Fruit fly (Drosophila melanogaster): ENCODE results near the gene Hsp68.
A peak's percentile ranks its signal among the peaks of the same experiment; 100 is the strongest.

Hsp68 gene

dm6 chr3R:24050690-24051440 is 6.2 kb downstream of the Hsp68 start, which contains the start of the genes Atg6 and Pisd (continued):
- TF ChIP-seq ftz-f1 (GFP tag; optimal IDR thresholded peaks at IDR 0.05) (peak; percentile 92), CG9437 (GFP tag; optimal IDR thresholded peaks at IDR 0.05) (peak; percentile 1), CG9876 (GFP tag; optimal IDR thresholded peaks at IDR 0.05) (no peak), fu2 (GFP tag; optimal IDR thresholded peaks at IDR 0.05) (no peak), HmgZ (tag; optimal IDR thresholded peaks at IDR 0.05) (peak; percentile 62), vfl (GFP tag; optimal IDR thresholded peaks at IDR 0.05) (peak; percentile 15), HLH3B (GFP tag; IDR thresholded peaks at IDR 0.05) (0 out of 2 replicates have a peak, but pooled peaks have one; percentile 24), Neu2 (GFP tag; optimal IDR thresholded peaks at IDR 0.05; ENCODE audit: borderline replicate concordance) (peak; percentile 54), lmd (GFP tag; IDR thresholded peaks at IDR 0.05) (peak; percentile 15; the same call in 1 of the 2 replicates), Pdp1 (GFP tag; optimal IDR thresholded peaks at IDR 0.05) (peak in 1 of 2 experiments; percentile 59), chinmo (GFP tag; IDR thresholded peaks at IDR 0.05; ENCODE audit: partially characterized antibody) (peak; percentile 77; the same call in 2 of the 4 replicates), CG4730 (GFP tag; IDR thresholded peaks at IDR 0.05) (no peak), BEAF-32 (GFP tag; optimal IDR thresholded peaks at IDR 0.05) (peak; percentile 44), CG32767 (GFP tag; IDR thresholded peaks at IDR 0.05) (no peak), grau (tag; optimal IDR thresholded peaks at IDR 0.05) (peak; percentile 48), Med (GFP tag) (peak; percentile 89), eyg (GFP tag; optimal IDR thresholded peaks at IDR 0.05) (peak; percentile 16), CG1792 (GFP tag; optimal IDR thresholded peaks at IDR 0.05) (no peak), CG13296 (GFP tag; optimal IDR thresholded peaks at IDR 0.05) (peak; percentile 37), CG5180 (GFP tag; optimal IDR thresholded peaks at IDR 0.05) (no peak), pum (GFP tag; optimal IDR thresholded peaks at IDR 0.05) (no peak), CG2678 (tag; optimal IDR thresholded peaks at IDR 0.05) (peak; percentile 37), CTCF (GFP tag; optimal IDR thresholded peaks at IDR 0.05) (peak; percentile 66), CG4820 (GFP tag; optimal IDR thresholded peaks at IDR 0.05) (no peak), Myb (GFP tag; optimal IDR thresholded peaks at IDR 0.05) (peak; percentile 32), hth (optimal IDR thresholded peaks at IDR 0.05) (no peak), row (GFP tag; IDR thresholded peaks at IDR 0.05) (peak; percentile 68), jing (GFP tag; optimal IDR thresholded peaks at IDR 0.05) (no peak), Mes4 (GFP tag; optimal IDR thresholded peaks at IDR 0.05) (no peak), Hr39 (optimal IDR thresholded peaks at IDR 0.05) (no peak), CG32532 (GFP tag; IDR thresholded peaks at IDR 0.05) (no peak), CG2202 (tag; optimal IDR thresholded peaks at IDR 0.05) (no peak), ewg (GFP tag; optimal IDR thresholded peaks at IDR 0.05) (peak; percentile 8), vnd (GFP tag; IDR thresholded peaks at IDR 0.05; ENCODE audit: partially characterized antibody) (0 out of 3 replicates have a peak, but pooled peaks have one; percentile 1), unc-4 (GFP tag; IDR thresholded peaks at IDR 0.05; ENCODE audit: partially characterized antibody) (peak; percentile 40; the same call in 1 of the 2 replicates), Lhr (GFP tag; optimal IDR thresholded peaks at IDR 0.05) (no peak), al (GFP tag; IDR thresholded peaks at IDR 0.05) (0 out of 2 replicates have a peak, but pooled peaks have one; percentile 26), Xrp1 (GFP tag; IDR thresholded peaks at IDR 0.05) (peak; percentile 46; the same call in 1 of the 2 replicates), nmo (GFP tag; optimal IDR thresholded peaks at IDR 0.05) (peak; percentile 12), gro (GFP tag; optimal IDR thresholded peaks at IDR 0.05) (peak; percentile 73), MESR4 (GFP tag; optimal IDR thresholded peaks at IDR 0.05) (peak; percentile 91), esg (GFP tag; conservative IDR thresholded peaks at IDR 0.05) (0 out of 2 replicates have a peak, but pooled peaks have one; percentile 6), CG4360 (GFP tag; IDR thresholded peaks at IDR 0.05) (peak; percentile 82), schlank (tag; optimal IDR thresholded peaks at IDR 0.05) (no peak), fd102C (GFP tag; optimal IDR thresholded peaks at IDR 0.05) (no peak), CG33557 (GFP tag; optimal IDR thresholded peaks at IDR 0.05) (peak; percentile 10), CG13894 (tag; optimal IDR thresholded peaks at IDR 0.05) (peak; percentile 82), Opbp (GFP tag; IDR thresholded peaks at IDR 0.05; ENCODE audit: partially characterized antibody) (no peak), CG18011 (GFP tag; optimal IDR thresholded peaks at IDR 0.05) (peak; percentile 27)

Data from whole organism, embryonic.